Fruit fly (Drosophila melanogaster): ENCODE data around the gene CG9922.

The CG9922 gene

DNA sequence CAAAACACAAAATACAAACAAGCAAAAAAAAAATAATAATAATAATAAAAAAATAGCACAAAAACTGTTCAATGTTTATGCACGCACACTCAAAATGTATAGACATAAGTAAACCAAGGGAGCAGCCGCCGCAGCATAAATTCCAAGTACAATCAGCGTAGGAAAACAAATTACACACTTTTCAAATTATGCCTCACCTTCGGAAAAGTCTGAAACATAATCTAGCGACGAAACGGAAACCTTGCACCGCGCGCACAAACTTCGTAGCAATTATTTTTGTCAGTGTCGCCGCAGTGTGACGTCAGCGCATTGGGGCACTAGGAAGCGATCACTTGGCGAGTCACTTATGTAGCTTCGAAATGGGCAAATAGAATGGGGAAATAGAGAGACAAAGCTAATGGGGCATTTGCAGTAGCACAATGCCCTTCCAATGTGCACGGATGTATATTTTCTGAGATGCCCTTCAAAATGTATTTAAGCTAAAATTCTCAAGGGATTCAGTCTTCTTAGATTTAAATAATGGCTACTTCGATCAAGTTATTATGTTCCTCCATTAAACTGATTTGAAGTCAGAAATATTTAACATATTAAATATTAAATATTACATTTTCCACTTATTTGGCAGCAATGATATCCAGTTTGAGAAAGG, 19.3 kb downstream of the CG9922 start (continued):
- TF ChIP-seq abd-A (tag; optimal IDR thresholded peaks at IDR 0.05) (no peak), B-H2 (GFP tag; optimal IDR thresholded peaks at IDR 0.05) (no peak), CG7271 (tag; optimal IDR thresholded peaks at IDR 0.05) (no peak), sob (GFP tag; IDR thresholded peaks at IDR 0.05) (peak; percentile 76), p53 (GFP tag; optimal IDR thresholded peaks at IDR 0.05) (peak; percentile 19), CG15601 (tag; optimal IDR thresholded peaks at IDR 0.05) (no peak), Neu2 (GFP tag; optimal IDR thresholded peaks at IDR 0.05; ENCODE audit: borderline replicate concordance) (no peak), CG3407 (GFP tag; optimal IDR thresholded peaks at IDR 0.05) (peak; percentile 8), HLHmδ (GFP tag; optimal IDR thresholded peaks at IDR 0.05) (no peak), CG4404 (GFP tag; IDR thresholded peaks at IDR 0.05) (peak; percentile 8; the same call in 1 of the 2 replicates), CG4730 (GFP tag; IDR thresholded peaks at IDR 0.05) (0 out of 2 replicates have a peak, but pooled peaks have one; percentile 23), Poxn (GFP tag; IDR thresholded peaks at IDR 0.05) (no peak), gfzf (GFP tag; optimal IDR thresholded peaks at IDR 0.05) (no peak), CG13287 (GFP tag; IDR thresholded peaks at IDR 0.05; ENCODE audit: partially characterized antibody) (no peak), CG14014 (GFP tag; IDR thresholded peaks at IDR 0.05) (peak; percentile 59; the same call in 1 of the 2 replicates), az2 (GFP tag; optimal IDR thresholded peaks at IDR 0.05) (peak; percentile 63), CG9817 (tag; optimal IDR thresholded peaks at IDR 0.05) (peak; percentile 52), gsb-n (tag; optimal IDR thresholded peaks at IDR 0.05) (no peak), Gsc (GFP tag; IDR thresholded peaks at IDR 0.05) (no peak), sd (tag; optimal IDR thresholded peaks at IDR 0.05) (peak; percentile 64), tio (GFP tag; optimal IDR thresholded peaks at IDR 0.05) (peak; percentile 16), pan (optimal IDR thresholded peaks at IDR 0.05) (no peak), pan (GFP tag; optimal IDR thresholded peaks at IDR 0.05 in 1 of 2, IDR thresholded peaks at IDR 0.05 in 1 of 2) (peak in 1 of 2 experiments; percentile 69), CG17186 (GFP tag; optimal IDR thresholded peaks at IDR 0.05) (no peak), CG3995 (GFP tag; optimal IDR thresholded peaks at IDR 0.05) (no peak), bowl (GFP tag; IDR thresholded peaks at IDR 0.05) (peak; percentile 17; the same call in 1 of the 2 replicates), Sry-β (GFP tag; optimal IDR thresholded peaks at IDR 0.05) (no peak), CG12155 (GFP tag; optimal IDR thresholded peaks at IDR 0.05) (peak; percentile 37), CG7839 (tag; optimal IDR thresholded peaks at IDR 0.05) (peak; percentile 67), CG14860 (GFP tag; IDR thresholded peaks at IDR 0.05; ENCODE audit: partially characterized antibody) (no peak), Oli (tag; optimal IDR thresholded peaks at IDR 0.05) (peak; percentile 68), Doc3 (GFP tag; IDR thresholded peaks at IDR 0.05; ENCODE audit: partially characterized antibody) (no peak), CG13775 (GFP tag; optimal IDR thresholded peaks at IDR 0.05) (no peak), zf30C (GFP tag; optimal IDR thresholded peaks at IDR 0.05) (peak; percentile 60), gcm (GFP tag; optimal IDR thresholded peaks at IDR 0.05) (no peak), vnd (GFP tag; IDR thresholded peaks at IDR 0.05; ENCODE audit: partially characterized antibody) (no peak), Abd-B (GFP tag; optimal IDR thresholded peaks at IDR 0.05) (peak; percentile 18), dpn (GFP tag; optimal IDR thresholded peaks at IDR 0.05) (peak; percentile 37 to 71), CG14667 (GFP tag; IDR thresholded peaks at IDR 0.05) (peak; percentile 19; the same call in 1 of the 2 replicates), gsb (GFP tag; IDR thresholded peaks at IDR 0.05) (0 out of 2 replicates have a peak, but pooled peaks have one; percentile 30), stwl (tag; optimal IDR thresholded peaks at IDR 0.05) (no peak), ftz-f1 (GFP tag; optimal IDR thresholded peaks at IDR 0.05) (no peak), Oaz (GFP tag; IDR thresholded peaks at IDR 0.05) (no peak; the same call in 1 of the 2 replicates), Hr3 (GFP tag; optimal IDR thresholded peaks at IDR 0.05) (peak; percentile 64), CG16863 (GFP tag; optimal IDR thresholded peaks at IDR 0.05) (peak; percentile 64), tgo (GFP tag; IDR thresholded peaks at IDR 0.05) (peak; percentile 59; the same call in 2 of the 3 replicates), Hand (GFP tag; optimal IDR thresholded peaks at IDR 0.05) (no peak), CG11560 (tag; IDR thresholded peaks at IDR 0.05) (no peak), phol (tag; optimal IDR thresholded peaks at IDR 0.05) (peak; percentile 45)
